Worm (Caenorhabditis elegans): ENCODE measurements around the gene C09G5.7.
A peak's percentile ranks its signal among the peaks of the same experiment; 100 is the strongest.

Gene C09G5.7

ce11 chrII:10758951-10759350 lies 44.3 kb downstream of the C09G5.7 start:
- no peak for TF ChIP-seq gei-8 (GFP tag; optimal IDR thresholded peaks at IDR 0.05)
- no peak for TF ChIP-seq daf-16 (GFP tag; optimal IDR thresholded peaks at IDR 0.05)
- no peak for TF ChIP-seq daf-16 (tag; optimal IDR thresholded peaks at IDR 0.05)
- no peak for TF ChIP-seq F49E8.2 (tag; optimal IDR thresholded peaks at IDR 0.05; ENCODE audit: borderline replicate concordance)
- peak; percentile 88 for TF ChIP-seq ces-1 (GFP tag; optimal IDR thresholded peaks at IDR 0.05)
- peak; percentile 26 for TF ChIP-seq aha-1 (tag)
- no peak for TF ChIP-seq attf-4 (tag; optimal IDR thresholded peaks at IDR 0.05)
- no peak for TF ChIP-seq T20F7.1 (GFP tag; optimal IDR thresholded peaks at IDR 0.05)
- no peak for TF ChIP-seq spr-3 (GFP tag; optimal IDR thresholded peaks at IDR 0.05)
- no peak for TF ChIP-seq nhr-25 (tag; optimal IDR thresholded peaks at IDR 0.05; ENCODE audit: borderline replicate concordance, insufficient read depth)
- TF ChIP-seq unc-130 (GFP tag; optimal IDR thresholded peaks at IDR 0.05): no peak
- no peak for TF ChIP-seq Y75B8A.6 (GFP tag; IDR thresholded peaks at IDR 0.05)
- TF ChIP-seq fkh-10 (GFP tag; optimal IDR thresholded peaks at IDR 0.05): peak; percentile 86
- TF ChIP-seq lin-29 (GFP tag; IDR thresholded peaks at IDR 0.05): no peak
- TF ChIP-seq dmd-6 (GFP tag; IDR thresholded peaks at IDR 0.05): no peak
- no peak for TF ChIP-seq nhr-48 (tag; optimal IDR thresholded peaks at IDR 0.05)
- TF ChIP-seq Y5F2A.4 (GFP tag; optimal IDR thresholded peaks at IDR 0.05): no peak
- no peak for TF ChIP-seq hif-1 (tag; optimal IDR thresholded peaks at IDR 0.05)
- no peak for TF ChIP-seq nhr-237 (tag; optimal IDR thresholded peaks at IDR 0.05)
- TF ChIP-seq ctbp-1 (GFP tag; IDR thresholded peaks at IDR 0.05): peak; percentile 73
- no peak for TF ChIP-seq nhr-10 (tag; optimal IDR thresholded peaks at IDR 0.05)
- TF ChIP-seq lsy-2 (tag; optimal IDR thresholded peaks at IDR 0.05): peak in 1 of 2 experiments; percentile 14
- TF ChIP-seq D1046.2 (GFP tag; IDR thresholded peaks at IDR 0.05): no peak

- TF ChIP-seq nhr-25 (tag; optimal IDR thresholded peaks at IDR 0.05; ENCODE audit: borderline replicate concordance, insufficient read depth) (no peak), dmd-9 (GFP tag; IDR thresholded peaks at IDR 0.05) (no peak), ztf-7 (tag; optimal IDR thresholded peaks at IDR 0.05) (no peak), ztf-11 (tag; optimal IDR thresholded peaks at IDR 0.05) (no peak), aha-1 (tag) (peak; percentile 92), lin-1 (GFP tag; IDR thresholded peaks at IDR 0.05) (no peak), dmd-8 (GFP tag; IDR thresholded peaks at IDR 0.05) (no peak), daf-16 (GFP tag; optimal IDR thresholded peaks at IDR 0.05) (no peak), daf-16 (tag; optimal IDR thresholded peaks at IDR 0.05) (no peak), unc-62 (GFP tag; optimal IDR thresholded peaks at IDR 0.05 in 1 of 2) (peak in 1 of 2 experiments; percentile 10), unc-62 (tag; optimal IDR thresholded peaks at IDR 0.05) (no peak), ceh-82 (tag; optimal IDR thresholded peaks at IDR 0.05) (no peak), mes-2 (tag; optimal IDR thresholded peaks at IDR 0.05; ENCODE audit: poor library complexity, severe bottlenecking) (no peak), duxl-1 (tag; optimal IDR thresholded peaks at IDR 0.05; ENCODE audit: poor library complexity) (no peak), zfp-2 (tag; optimal IDR thresholded peaks at IDR 0.05) (no peak), lin-38 (GFP tag; IDR thresholded peaks at IDR 0.05) (no peak), F26F4.8 (GFP tag; conservative IDR thresholded peaks at IDR 0.05) (no peak), F37D6.2 (tag; optimal IDR thresholded peaks at IDR 0.05) (no peak)
These were observed 44.7 kb downstream of the C09G5.7 start for ce11 chrII:10759425-10759824.

- TF ChIP-seq nhr-111 (GFP tag; optimal IDR thresholded peaks at IDR 0.05): no peak
- TF ChIP-seq unc-62 (GFP tag; optimal IDR thresholded peaks at IDR 0.05 in 1 of 2): peak in 1 of 2 experiments; percentile 22
- TF ChIP-seq unc-62 (tag; optimal IDR thresholded peaks at IDR 0.05): no peak
These were observed 46.1 kb downstream of the C09G5.7 start for ce11 chrII:10760801-10761200.

Measured in whole organism, L4 larva.